Fruit fly (Drosophila melanogaster): ENCODE measurements around the gene Sema1a.

- peak; percentile 72 for TF ChIP-seq CG14014 (GFP tag; IDR thresholded peaks at IDR 0.05)
- TF ChIP-seq da (GFP tag; optimal IDR thresholded peaks at IDR 0.05): no peak
- no peak for TF ChIP-seq luna (GFP tag; optimal IDR thresholded peaks at IDR 0.05)
- peak; percentile 83 for TF ChIP-seq kay (GFP tag; optimal IDR thresholded peaks at IDR 0.05)
- peak; percentile 36 for TF ChIP-seq CG12744 (GFP tag; optimal IDR thresholded peaks at IDR 0.05)
- peak; percentile 54 for TF ChIP-seq Bteb2 (GFP tag; optimal IDR thresholded peaks at IDR 0.05)
These were observed 149.5 kb downstream of the Sema1a start for dm6 chr2L:8691292-8691975.

Data from whole organism, embryonic.